Fruit fly (Drosophila melanogaster) whole organism, embryonic: ENCODE results near the gene Ctr1A.

Source experiments
- Bgb ChIP-seq: fragments of 200-800 bp; sonication (Bioruptor generic); IDR thresholded peaks from 2 replicates; pipeline ENCODE4 v1.3.6; 2022; ENCODE audit warnings: missing biosample characterization, missing genetic modification characterization; ENCODE audit not compliant: partially characterized antibody
- Bteb2 ChIP-seq: fragments of 200-800 bp; sonication (Bioruptor generic); optimal IDR thresholded peaks from 2 replicates; lab custom pipeline; 2016; ENCODE audit warnings: missing biosample characterization, missing genetic modification characterization
- CG10565 ChIP-seq: fragments of 200-800 bp; sonication (Bioruptor generic); optimal IDR thresholded peaks from 3 replicates; lab custom pipeline; 2016; ENCODE audit warnings: missing biosample characterization, mild to moderate bottlenecking, missing genetic modification characterization
- CG10979 ChIP-seq: fragments of 200-800 bp; sonication (Bioruptor generic); optimal IDR thresholded peaks from 2 replicates; lab custom pipeline; 2018; ENCODE audit warnings: missing biosample characterization, mild to moderate bottlenecking, missing genetic modification characterization, moderate library complexity
- CG12744 ChIP-seq: fragments of 200-800 bp; sonication (Bioruptor generic); optimal IDR thresholded peaks from 2 replicates; lab custom pipeline; 2016; ENCODE audit warnings: missing biosample characterization, missing genetic modification characterization
- CG13287 ChIP-seq: fragments of 200-800 bp; sonication (Bioruptor generic); IDR thresholded peaks from 2 replicates; pipeline ENCODE4 v1.3.6; 2022; ENCODE audit warnings: missing biosample characterization, missing genetic modification characterization; ENCODE audit not compliant: partially characterized antibody
- CG13624 ChIP-seq: fragments of 200-800 bp; sonication (Bioruptor generic); optimal IDR thresholded peaks from 2 replicates; lab custom pipeline; 2016; ENCODE audit warnings: missing biosample characterization, missing genetic modification characterization
- CG13894 ChIP-seq: fragments of 200-800 bp; sonication (Bioruptor generic); optimal IDR thresholded peaks from 3 replicates; lab custom pipeline; 2018; ENCODE audit warnings: missing biosample characterization, mild to moderate bottlenecking, missing genetic modification characterization, moderate library complexity
- CG15073 ChIP-seq: fragments of 200-800 bp; sonication (Bioruptor generic); optimal IDR thresholded peaks from 2 replicates; lab custom pipeline; 2016; ENCODE audit warnings: missing biosample characterization, missing genetic modification characterization
- CG15696 ChIP-seq: fragments of 200-800 bp; sonication (Bioruptor generic); optimal IDR thresholded peaks from 2 replicates; lab custom pipeline; 2019; ENCODE audit warnings: missing biosample characterization, mild to moderate bottlenecking, missing genetic modification characterization, moderate library complexity
- CG17612 ChIP-seq: fragments of 200-800 bp; sonication (Bioruptor generic); IDR thresholded peaks from 2 replicates; pipeline ENCODE4 v1.3.6; 2022; ENCODE audit warnings: missing biosample characterization, missing genetic modification characterization
- CG17912 ChIP-seq: fragments of 200-800 bp; sonication (Bioruptor generic); optimal IDR thresholded peaks from 2 replicates; lab custom pipeline; 2018; ENCODE audit warnings: missing biosample characterization, mild to moderate bottlenecking, missing genetic modification characterization
- CG31224 ChIP-seq: fragments of 200-800 bp; sonication (Bioruptor generic); IDR thresholded peaks from 2 replicates; pipeline ENCODE4 v1.3.6; 2022; ENCODE audit warnings: missing biosample characterization, missing genetic modification characterization
- CG33213 ChIP-seq: fragments of 200-800 bp; sonication (Bioruptor generic); optimal IDR thresholded peaks from 3 replicates; lab custom pipeline; 2016; ENCODE audit warnings: missing biosample characterization, missing genetic modification characterization
- CG34224 ChIP-seq: fragments of 200-800 bp; sonication (Bioruptor generic); IDR thresholded peaks from 3 replicates; pipeline ENCODE4 v1.3.6; 2022; ENCODE audit warnings: missing biosample characterization, missing genetic modification characterization; ENCODE audit not compliant: partially characterized antibody
- CG4617 ChIP-seq: fragments of 200-800 bp; sonication (Bioruptor generic); optimal IDR thresholded peaks from 3 replicates; lab custom pipeline; 2016; ENCODE audit warnings: missing biosample characterization, missing genetic modification characterization, borderline replicate concordance
- CG7786 ChIP-seq: fragments of 200-800 bp; sonication (Bioruptor generic); optimal IDR thresholded peaks from 2 replicates; lab custom pipeline; 2016; ENCODE audit warnings: missing biosample characterization, missing genetic modification characterization
- CG7987 ChIP-seq: fragments of 200-800 bp; sonication (Bioruptor generic); optimal IDR thresholded peaks from 2 replicates; lab custom pipeline; 2018; ENCODE audit warnings: missing biosample characterization, mild to moderate bottlenecking, missing genetic modification characterization, moderate library complexity
- CG8924 ChIP-seq: fragments of 200-800 bp; optimal IDR thresholded peaks from 3 replicates; lab custom pipeline; 2019; ENCODE audit warnings: missing biosample characterization, mild to moderate bottlenecking, missing genetic modification characterization, moderate library complexity
- CG9876 ChIP-seq: fragments of 200-800 bp; sonication (Bioruptor generic); optimal IDR thresholded peaks from 2 replicates; lab custom pipeline; 2016; ENCODE audit warnings: missing biosample characterization, missing genetic modification characterization
- Chrac-16 ChIP-seq: fragments of 200-800 bp; sonication (Bioruptor generic); optimal IDR thresholded peaks from 3 replicates; lab custom pipeline; 2016; ENCODE audit warnings: missing biosample characterization, missing genetic modification characterization
- CkIIα-i1 ChIP-seq: fragments of 200-800 bp; sonication (Bioruptor generic); IDR thresholded peaks from 2 replicates; pipeline ENCODE4 v1.3.6; 2022; ENCODE audit warnings: missing biosample characterization, missing genetic modification characterization
- Doc2 ChIP-seq: fragments of 200-800 bp; sonication (Bioruptor generic); IDR thresholded peaks from 2 replicates; pipeline ENCODE4 v1.3.6; 2022; ENCODE audit warnings: missing biosample characterization, missing genetic modification characterization
- Dp ChIP-seq: fragments of 200-800 bp; sonication (Bioruptor generic); optimal IDR thresholded peaks from 2 replicates; lab custom pipeline; 2018; ENCODE audit warnings: missing biosample characterization, mild to moderate bottlenecking, missing genetic modification characterization, moderate library complexity
- Fer2 ChIP-seq: fragments of 200-800 bp; sonication (Bioruptor generic); optimal IDR thresholded peaks from 2 replicates; lab custom pipeline; 2018; ENCODE audit warnings: missing biosample characterization, mild to moderate bottlenecking, missing genetic modification characterization, moderate library complexity
- Gsc ChIP-seq: fragments of 200-800 bp; sonication (Bioruptor generic); IDR thresholded peaks from 2 replicates; pipeline ENCODE4 v1.3.6; 2022; ENCODE audit warnings: missing biosample characterization, missing genetic modification characterization
- HLH3B ChIP-seq: fragments of 200-800 bp; sonication (Bioruptor generic); IDR thresholded peaks from 2 replicates; pipeline ENCODE4 v1.3.6; 2022; ENCODE audit warnings: missing biosample characterization, missing genetic modification characterization
- Med ChIP-seq: fragments of 200-800 bp; sonication (Bioruptor generic); peaks from one replicate; lab custom pipeline; 2016; ENCODE audit warnings: missing biosample characterization, missing genetic modification characterization, mild to moderate bottlenecking, inconsistent platforms, moderate library complexity
- Mes4 ChIP-seq: fragments of 200-800 bp; sonication (Bioruptor generic); optimal IDR thresholded peaks from 2 replicates; lab custom pipeline; 2016; ENCODE audit warnings: missing biosample characterization, missing genetic modification characterization
- NK7.1 ChIP-seq: fragments of 200-800 bp; sonication (Bioruptor generic); optimal IDR thresholded peaks from 3 replicates; lab custom pipeline; 2016; ENCODE audit warnings: missing biosample characterization, missing genetic modification characterization
- Rx ChIP-seq: fragments of 200-800 bp; sonication (Bioruptor generic); IDR thresholded peaks from 2 replicates; pipeline ENCODE4 v1.3.6; 2022; ENCODE audit warnings: missing biosample characterization, missing genetic modification characterization
- Taf1 ChIP-seq: fragments of 200-800 bp; sonication (Bioruptor generic); IDR thresholded peaks from 2 replicates; pipeline ENCODE4 v1.3.6; 2022; ENCODE audit warnings: missing biosample characterization, missing genetic modification characterization
- bowl ChIP-seq: fragments of 200-800 bp; sonication (Bioruptor generic); IDR thresholded peaks from 2 replicates; pipeline ENCODE4 v1.3.6; 2022; ENCODE audit warnings: missing biosample characterization, missing genetic modification characterization
- br ChIP-seq: fragments of >200 bp; optimal IDR thresholded peaks from 2 replicates; lab custom pipeline; 2017
- chn ChIP-seq: fragments of 200-800 bp; sonication (Bioruptor generic); optimal IDR thresholded peaks from 2 replicates; lab custom pipeline; 2016; ENCODE audit warnings: missing biosample characterization, missing genetic modification characterization
- corto ChIP-seq: fragments of 200-800 bp; sonication (Bioruptor generic); optimal IDR thresholded peaks from 2 replicates; lab custom pipeline; 2016; ENCODE audit warnings: missing biosample characterization, mild to moderate bottlenecking, missing genetic modification characterization, moderate library complexity
- dan ChIP-seq: fragments of 200-800 bp; sonication (Bioruptor generic); IDR thresholded peaks from 2 replicates; pipeline ENCODE4 v1.3.6; 2022; ENCODE audit warnings: missing biosample characterization, missing genetic modification characterization
- dpn ChIP-seq, 2 experiments: fragments of 200-800 bp; sonication (Bioruptor generic); optimal IDR thresholded peaks; 3 replicates each; lab custom pipeline; 2016; ENCODE audit warnings: missing biosample characterization in 2 of 2, missing genetic modification characterization in 2 of 2
- en ChIP-seq: fragments of 200-800 bp; sonication (Bioruptor generic); optimal IDR thresholded peaks from 2 replicates; lab custom pipeline; 2016; ENCODE audit warnings: missing biosample characterization, missing genetic modification characterization
- ken ChIP-seq: fragments of 200-800 bp; sonication (Bioruptor generic); IDR thresholded peaks from 3 replicates; pipeline ENCODE4 v1.3.6; 2022; ENCODE audit warnings: missing biosample characterization, missing genetic modification characterization
- kni ChIP-seq: fragments of 200-800 bp; sonication (Bioruptor generic); optimal IDR thresholded peaks from 3 replicates; lab custom pipeline; 2017; ENCODE audit warnings: mild to moderate bottlenecking, missing biosample characterization, missing genetic modification reagents, missing genetic modification characterization
- knrl ChIP-seq: fragments of 200-800 bp; sonication (Bioruptor generic); IDR thresholded peaks from 3 replicates; pipeline ENCODE4 v1.3.6; 2022; ENCODE audit warnings: missing biosample characterization, missing genetic modification characterization; ENCODE audit not compliant: partially characterized antibody
- lov ChIP-seq, 2 experiments: fragments of 200-800 bp in 1 of 2; fragments of >200 bp in 1 of 2; sonication (Bioruptor generic) in 1 of 2; IDR thresholded peaks in 1 of 2; optimal IDR thresholded peaks in 1 of 2; 2 replicates in 1 of 2; 3 replicates in 1 of 2; pipeline versions ENCODE4 v1.3.6 to Lab custom; 2017 to 2022; ENCODE audit warnings: missing biosample characterization in 1 of 2, missing genetic modification characterization in 1 of 2
- mam ChIP-seq: fragments of 200-800 bp; sonication (Bioruptor generic); optimal IDR thresholded peaks from 3 replicates; lab custom pipeline; 2016; ENCODE audit warnings: missing biosample characterization, missing genetic modification characterization
- pfk ChIP-seq: fragments of 200-800 bp; sonication (Bioruptor generic); optimal IDR thresholded peaks from 2 replicates; lab custom pipeline; 2018; ENCODE audit warnings: missing biosample characterization, mild to moderate bottlenecking, missing genetic modification characterization, moderate library complexity
- scrt ChIP-seq: fragments of 200-800 bp; sonication (Bioruptor generic); optimal IDR thresholded peaks from 2 replicates; lab custom pipeline; 2018; ENCODE audit warnings: missing biosample characterization, mild to moderate bottlenecking, missing genetic modification characterization, moderate library complexity
- sd ChIP-seq: fragments of 200-800 bp; sonication (Bioruptor generic); optimal IDR thresholded peaks from 3 replicates; lab custom pipeline; 2018; ENCODE audit warnings: missing biosample characterization, mild to moderate bottlenecking, missing genetic modification characterization, moderate library complexity
- sqz ChIP-seq: fragments of 200-800 bp; sonication (Bioruptor generic); optimal IDR thresholded peaks from 3 replicates; lab custom pipeline; 2018; ENCODE audit warnings: missing biosample characterization, mild to moderate bottlenecking, missing genetic modification characterization
- ssp ChIP-seq: fragments of 200-800 bp; sonication (Bioruptor generic); IDR thresholded peaks from 2 replicates; pipeline ENCODE4 v1.3.6; 2022; ENCODE audit warnings: missing biosample characterization, missing genetic modification characterization
- stwl ChIP-seq: fragments of 200-800 bp; sonication (Bioruptor generic); optimal IDR thresholded peaks from 3 replicates; lab custom pipeline; 2018; ENCODE audit warnings: missing biosample characterization, mild to moderate bottlenecking, missing genetic modification characterization, moderate library complexity
- vvl ChIP-seq: fragments of 200-800 bp; sonication (Bioruptor generic); IDR thresholded peaks from 2 replicates; pipeline ENCODE4 v1.3.6; 2022; ENCODE audit warnings: missing biosample characterization, missing genetic modification characterization
- zf30C ChIP-seq: fragments of 200-800 bp; sonication (Bioruptor generic); optimal IDR thresholded peaks from 3 replicates; lab custom pipeline; 2018; ENCODE audit warnings: missing biosample characterization, mild to moderate bottlenecking, missing genetic modification characterization

The Ctr1A gene

dm6 chrX:6661392-6661837, at the start of gene Ctr1A, which contains the start of gene CG3224 (continued):
- TF ChIP-seq sqz (GFP tag; lab: Kevin White, UChicago) (peak; percentile 43), CG13287 (GFP tag; lab: Robert Waterston, UW) (peak; percentile 56), Doc2 (no peak), NK7.1 (no peak), lov (optimal IDR thresholded peaks at IDR 0.05; lab: Kevin White, UChicago) (no peak), lov (GFP tag; IDR thresholded peaks at IDR 0.05; lab: Robert Waterston, UW) (no peak), CG15073 (GFP tag; lab: Kevin White, UChicago) (no peak), CG17912 (GFP tag; lab: Kevin White, UChicago) (no peak), dpn (GFP tag; optimal IDR thresholded peaks at IDR 0.05; lab: Kevin White, UChicago) (no peak), bowl (GFP tag; lab: Robert Waterston, UW) (no peak), en (GFP tag; lab: Kevin White, UChicago) (no peak), Fer2 (no peak), CG4617 (GFP tag; lab: Kevin White, UChicago) (no peak), Gsc (no peak), CG12744 (GFP tag; lab: Kevin White, UChicago) (no peak), zf30C (GFP tag; lab: Kevin White, UChicago) (peak; percentile 23), CG7786 (GFP tag; lab: Kevin White, UChicago) (no peak), stwl (peak; percentile 51), CG10979 (no peak), vvl (GFP tag; lab: Robert Waterston, UW) (no peak), CG9876 (no peak), Taf1 (GFP tag; lab: Robert Waterston, UW) (no peak), CG8924 (tag; lab: Kevin White, UChicago) (no peak), chn (GFP tag; lab: Kevin White, UChicago) (no peak), HLH3B (GFP tag; lab: Robert Waterston, UW) (no peak), Bteb2 (GFP tag; lab: Kevin White, UChicago) (no peak), ken (GFP tag; lab: Robert Waterston, UW) (no peak), Bgb (GFP tag; lab: Robert Waterston, UW) (peak; percentile 33; the same call in 1 of the 2 replicates), ssp (no peak), Dp (peak; percentile 26), knrl (GFP tag; lab: Robert Waterston, UW) (no peak), CkIIα-i1 (GFP tag; lab: Robert Waterston, UW) (no peak), Med (GFP tag; lab: Kevin White, UChicago) (peak; percentile 74), Rx (GFP tag; lab: Robert Waterston, UW) (no peak), CG33213 (GFP tag; lab: Kevin White, UChicago) (no peak), CG13894 (tag; lab: Kevin White, UChicago) (no peak), CG31224 (GFP tag; lab: Robert Waterston, UW) (no peak), CG13624 (GFP tag; lab: Kevin White, UChicago) (peak; percentile 51), Mes4 (GFP tag; lab: Kevin White, UChicago) (no peak), Chrac-16 (GFP tag; lab: Kevin White, UChicago) (no peak), scrt (GFP tag; lab: Kevin White, UChicago) (no peak), CG7987 (GFP tag; lab: Kevin White, UChicago) (no peak), corto (no peak), br (lab: Kevin White, UChicago) (no peak), CG34224 (no peak), CG15696 (tag; lab: Kevin White, UChicago) (no peak), CG17612 (GFP tag; lab: Robert Waterston, UW) (no peak), kni (GFP tag; lab: Kevin White, UChicago) (no peak), CG10565 (no peak), pfk (GFP tag; lab: Kevin White, UChicago) (no peak), mam (no peak), dan (GFP tag; lab: Robert Waterston, UW) (no peak), sd (tag; lab: Kevin White, UChicago) (no peak)
